Fruit fly (Drosophila melanogaster) whole organism, embryonic: ENCODE data around the gene Ets97D.

ENCODE experiments used
- CG12659 ChIP-seq: fragments of 200-800 bp; sonication (Bioruptor generic); optimal IDR thresholded peaks from 3 replicates; lab custom pipeline; 2017; ENCODE audit warnings: mild to moderate bottlenecking, missing biosample characterization, missing genetic modification reagents, missing genetic modification characterization
- CG12744 ChIP-seq: fragments of 200-800 bp; sonication (Bioruptor generic); optimal IDR thresholded peaks from 2 replicates; lab custom pipeline; 2016; ENCODE audit warnings: missing biosample characterization, missing genetic modification characterization
- CG14710 ChIP-seq: fragments of 200-800 bp; sonication (Bioruptor generic); optimal IDR thresholded peaks from 3 replicates; lab custom pipeline; 2019; ENCODE audit warnings: missing biosample characterization, mild to moderate bottlenecking, missing genetic modification characterization, moderate library complexity
- CG14860 ChIP-seq: fragments of 200-800 bp; sonication (Bioruptor generic); IDR thresholded peaks from 3 replicates; pipeline ENCODE4 v1.3.6; 2022; ENCODE audit warnings: missing biosample characterization, missing genetic modification characterization; ENCODE audit not compliant: partially characterized antibody
- CG15011 ChIP-seq: fragments of 200-800 bp; sonication (Bioruptor generic); optimal IDR thresholded peaks from 3 replicates; lab custom pipeline; 2018; ENCODE audit warnings: missing biosample characterization, mild to moderate bottlenecking, missing genetic modification characterization
- CG16779 ChIP-seq: fragments of 200-800 bp; sonication (Bioruptor generic); IDR thresholded peaks from 2 replicates; pipeline ENCODE4 v1.3.6; 2022; ENCODE audit warnings: missing biosample characterization, missing genetic modification characterization
- CG16863 ChIP-seq: fragments of 200-800 bp; sonication (Bioruptor generic); optimal IDR thresholded peaks from 3 replicates; lab custom pipeline; 2016; ENCODE audit warnings: missing biosample characterization, missing genetic modification characterization
- CG2116 ChIP-seq: fragments of 200-800 bp; sonication (Bioruptor generic); optimal IDR thresholded peaks from 3 replicates; lab custom pipeline; 2018; ENCODE audit warnings: missing biosample characterization, mild to moderate bottlenecking, missing genetic modification characterization
- CG2202 ChIP-seq: fragments of 200-800 bp; sonication (Bioruptor generic); optimal IDR thresholded peaks from 2 replicates; lab custom pipeline; 2018; ENCODE audit warnings: missing biosample characterization, mild to moderate bottlenecking, missing genetic modification characterization
- CG31441 ChIP-seq: fragments of 200-800 bp; sonication (Bioruptor generic); IDR thresholded peaks from 2 replicates; pipeline ENCODE4 v1.3.6; 2022; ENCODE audit warnings: missing biosample characterization, missing genetic modification characterization
- CG33213 ChIP-seq: fragments of 200-800 bp; sonication (Bioruptor generic); optimal IDR thresholded peaks from 3 replicates; lab custom pipeline; 2016; ENCODE audit warnings: missing biosample characterization, missing genetic modification characterization
- CG3726 ChIP-seq: fragments of 200-800 bp; sonication (Bioruptor generic); IDR thresholded peaks from 3 replicates; pipeline ENCODE4, ENCODE4 v1.3.6; 2022; ENCODE audit warnings: missing biosample characterization, missing genetic modification characterization
- CG4424 ChIP-seq: fragments of 200-800 bp; sonication (Bioruptor generic); optimal IDR thresholded peaks from 3 replicates; lab custom pipeline; 2016; ENCODE audit warnings: missing biosample characterization, missing genetic modification characterization
- CG5180 ChIP-seq: fragments of 200-800 bp; sonication (Bioruptor generic); optimal IDR thresholded peaks from 3 replicates; lab custom pipeline; 2017; ENCODE audit warnings: missing biosample characterization, missing genetic modification characterization, mild to moderate bottlenecking, moderate library complexity, missing genetic modification reagents
- CG6854 ChIP-seq: fragments of 200-800 bp; sonication (Bioruptor generic); optimal IDR thresholded peaks from 3 replicates; lab custom pipeline; 2017; ENCODE audit warnings: missing biosample characterization, mild to moderate bottlenecking, missing genetic modification characterization
- CG7745 ChIP-seq: fragments of 200-800 bp; sonication (Bioruptor generic); optimal IDR thresholded peaks from 2 replicates; lab custom pipeline; 2018; ENCODE audit warnings: missing biosample characterization, mild to moderate bottlenecking, missing genetic modification characterization, moderate library complexity
- CG8478 ChIP-seq: fragments of >200 bp; optimal IDR thresholded peaks from 2 replicates; lab custom pipeline; 2018
- CG9215 ChIP-seq: fragments of 200-800 bp; sonication (Bioruptor generic); IDR thresholded peaks from 2 replicates; pipeline ENCODE4 v1.3.6; 2022; ENCODE audit warnings: missing biosample characterization, missing genetic modification characterization
- CG9609 ChIP-seq: fragments of 200-800 bp; sonication (Bioruptor generic); optimal IDR thresholded peaks from 3 replicates; lab custom pipeline; 2016; ENCODE audit warnings: missing biosample characterization, missing genetic modification characterization
- CG9932 ChIP-seq: fragments of 200-800 bp; sonication (Bioruptor generic); IDR thresholded peaks from 2 replicates; pipeline ENCODE4 v1.3.6; 2022; ENCODE audit warnings: missing biosample characterization, missing genetic modification characterization
- E2f2 ChIP-seq: fragments of 200-800 bp; sonication (Bioruptor generic); IDR thresholded peaks from 2 replicates; pipeline ENCODE4 v1.3.6; 2022; ENCODE audit warnings: missing biosample characterization, missing genetic modification characterization
- Eip74EF ChIP-seq, 2 experiments: fragments of 200-800 bp in 1 of 2; fragments of >200 bp in 1 of 2; sonication (Bioruptor generic) in 1 of 2; optimal IDR thresholded peaks; 2 replicates each; lab custom pipeline; 2017 to 2019; ENCODE audit warnings: missing biosample characterization in 2 of 2, missing genetic modification characterization in 2 of 2, mild to moderate bottlenecking in 1 of 2, moderate library complexity in 1 of 2
- HLHmδ ChIP-seq: fragments of 200-800 bp; sonication (Bioruptor generic); optimal IDR thresholded peaks from 2 replicates; lab custom pipeline; 2018; ENCODE audit warnings: missing biosample characterization, mild to moderate bottlenecking, missing genetic modification characterization, moderate library complexity
- Lhr ChIP-seq: fragments of 200-800 bp; sonication (Bioruptor generic); optimal IDR thresholded peaks from 3 replicates; lab custom pipeline; 2017; ENCODE audit warnings: mild to moderate bottlenecking, missing biosample characterization, missing genetic modification reagents, missing genetic modification characterization
- MESR4 ChIP-seq: fragments of 200-800 bp; sonication (Bioruptor generic); optimal IDR thresholded peaks from 2 replicates; lab custom pipeline; 2018; ENCODE audit warnings: missing biosample characterization, mild to moderate bottlenecking, missing genetic modification characterization, moderate library complexity
- MTF-1 ChIP-seq: fragments of 200-800 bp; sonication (Bioruptor generic); optimal IDR thresholded peaks from 2 replicates; lab custom pipeline; 2018; ENCODE audit warnings: missing biosample characterization, mild to moderate bottlenecking, missing genetic modification characterization, borderline replicate concordance
- Mrtf ChIP-seq: fragments of 200-800 bp; sonication (Bioruptor generic); IDR thresholded peaks from 3 replicates; pipeline ENCODE4 v1.3.6; 2022; ENCODE audit warnings: missing biosample characterization, missing genetic modification characterization
- az2 ChIP-seq: fragments of 200-800 bp; sonication (Bioruptor generic); optimal IDR thresholded peaks from 3 replicates; lab custom pipeline; 2016; ENCODE audit warnings: missing biosample characterization, missing genetic modification characterization
- bcd ChIP-seq: fragments of 200-800 bp; sonication (Bioruptor generic); optimal IDR thresholded peaks from 2 replicates; lab custom pipeline; 2017; ENCODE audit warnings: missing biosample characterization, mild to moderate bottlenecking, missing genetic modification characterization
- ci ChIP-seq: fragments of 200-800 bp; sonication (Bioruptor generic); IDR thresholded peaks from 3 replicates; pipeline ENCODE4 v1.3.6; 2022; ENCODE audit warnings: missing biosample characterization, missing genetic modification characterization
- crp ChIP-seq, 2 experiments: fragments of 200-800 bp; sonication (Bioruptor generic); optimal IDR thresholded peaks; 2 replicates in 1 of 2; 3 replicates in 1 of 2; lab custom pipeline; 2017; ENCODE audit warnings: missing biosample characterization in 2 of 2, missing genetic modification characterization in 2 of 2, mild to moderate bottlenecking in 1 of 2, moderate library complexity in 1 of 2
- dpn ChIP-seq, 2 experiments: fragments of 200-800 bp; sonication (Bioruptor generic); optimal IDR thresholded peaks; 3 replicates each; lab custom pipeline; 2016; ENCODE audit warnings: missing biosample characterization in 2 of 2, missing genetic modification characterization in 2 of 2
- exex ChIP-seq: fragments of 200-800 bp; sonication (Bioruptor generic); optimal IDR thresholded peaks from 4 replicates; lab custom pipeline; 2018; ENCODE audit warnings: missing biosample characterization, mild to moderate bottlenecking, missing genetic modification characterization, moderate library complexity
- fd3F ChIP-seq: fragments of 200-800 bp; sonication (Bioruptor generic); optimal IDR thresholded peaks from 2 replicates; lab custom pipeline; 2018; ENCODE audit warnings: missing biosample characterization, mild to moderate bottlenecking, missing genetic modification characterization, moderate library complexity
- inv ChIP-seq: fragments of 200-800 bp; sonication (Bioruptor generic); IDR thresholded peaks from 2 replicates; pipeline ENCODE4 v1.3.6; 2022; ENCODE audit warnings: missing biosample characterization, missing genetic modification characterization; ENCODE audit not compliant: partially characterized antibody
- kah ChIP-seq: fragments of 200-800 bp; sonication (Bioruptor generic); optimal IDR thresholded peaks from 2 replicates; lab custom pipeline; 2018; ENCODE audit warnings: missing biosample characterization, mild to moderate bottlenecking, missing genetic modification characterization
- knrl ChIP-seq: fragments of 200-800 bp; sonication (Bioruptor generic); IDR thresholded peaks from 3 replicates; pipeline ENCODE4 v1.3.6; 2022; ENCODE audit warnings: missing biosample characterization, missing genetic modification characterization; ENCODE audit not compliant: partially characterized antibody
- lmd ChIP-seq: fragments of 200-800 bp; sonication (Bioruptor generic); IDR thresholded peaks from 2 replicates; pipeline ENCODE4 v1.3.6; 2022; ENCODE audit warnings: missing biosample characterization, missing genetic modification characterization
- mirr ChIP-seq: fragments of 200-800 bp; sonication (Bioruptor generic); optimal IDR thresholded peaks from 3 replicates; lab custom pipeline; 2018; ENCODE audit warnings: missing biosample characterization, mild to moderate bottlenecking, missing genetic modification characterization
- nom ChIP-seq: fragments of 200-800 bp; sonication (Bioruptor generic); optimal IDR thresholded peaks from 2 replicates; lab custom pipeline; 2017; ENCODE audit warnings: missing biosample characterization, missing genetic modification characterization, mild to moderate bottlenecking, moderate library complexity, missing genetic modification reagents
- pb ChIP-seq: fragments of 200-800 bp; sonication (Bioruptor generic); optimal IDR thresholded peaks from 3 replicates; lab custom pipeline; 2016; ENCODE audit warnings: missing biosample characterization, missing genetic modification characterization
- sd ChIP-seq: fragments of 200-800 bp; sonication (Bioruptor generic); optimal IDR thresholded peaks from 3 replicates; lab custom pipeline; 2018; ENCODE audit warnings: missing biosample characterization, mild to moderate bottlenecking, missing genetic modification characterization, moderate library complexity
- sens-2 ChIP-seq: fragments of 200-800 bp; sonication (Bioruptor generic); IDR thresholded peaks from 2 replicates; pipeline ENCODE4 v1.3.6; 2022; ENCODE audit warnings: missing biosample characterization, missing genetic modification characterization
- slou ChIP-seq: fragments of 200-800 bp; sonication (Bioruptor generic); optimal IDR thresholded peaks from 3 replicates; lab custom pipeline; 2016; ENCODE audit warnings: missing biosample characterization, missing genetic modification characterization
- sob ChIP-seq: fragments of 200-800 bp; sonication (Bioruptor generic); IDR thresholded peaks from 2 replicates; pipeline ENCODE4 v1.3.6; 2022; ENCODE audit warnings: missing biosample characterization, missing genetic modification characterization
- stwl ChIP-seq: fragments of 200-800 bp; sonication (Bioruptor generic); optimal IDR thresholded peaks from 3 replicates; lab custom pipeline; 2018; ENCODE audit warnings: missing biosample characterization, mild to moderate bottlenecking, missing genetic modification characterization, moderate library complexity
- tna ChIP-seq: fragments of 200-800 bp; sonication (Bioruptor generic); IDR thresholded peaks from 2 replicates; pipeline ENCODE4 v1.3.6; 2022; ENCODE audit warnings: missing biosample characterization, missing genetic modification characterization; ENCODE audit not compliant: partially characterized antibody
- yki ChIP-seq: fragments of >200 bp; optimal IDR thresholded peaks from 3 replicates; lab custom pipeline; 2018
- zf30C ChIP-seq: fragments of 200-800 bp; sonication (Bioruptor generic); optimal IDR thresholded peaks from 3 replicates; lab custom pipeline; 2018; ENCODE audit warnings: missing biosample characterization, mild to moderate bottlenecking, missing genetic modification characterization

The Ets97D gene

dm6 chr3R:26952200-26952856 lies 39.6 kb upstream of the Ets97D start (continued):
- TF ChIP-seq sd (tag; lab: Kevin White, UChicago) (no peak), E2f2 (GFP tag; lab: Robert Waterston, UW) (no peak), CG9932 (GFP tag; lab: Robert Waterston, UW) (0 out of 2 replicates have a peak, but pooled peaks have one; percentile 29), CG8478 (lab: Kevin White, UChicago) (no peak), CG5180 (GFP tag; lab: Kevin White, UChicago) (no peak), CG14860 (GFP tag; lab: Robert Waterston, UW) (no peak), CG33213 (no peak), ci (no peak), sens-2 (GFP tag; lab: Robert Waterston, UW) (no peak), CG15011 (GFP tag; lab: Kevin White, UChicago) (no peak), CG2116 (no peak), Eip74EF (GFP tag; optimal IDR thresholded peaks at IDR 0.05; lab: Kevin White, UChicago) (no peak), HLHmδ (no peak), Mrtf (GFP tag; lab: Robert Waterston, UW) (no peak), CG7745 (no peak), lmd (GFP tag; lab: Robert Waterston, UW) (no peak), CG16863 (GFP tag; lab: Kevin White, UChicago) (no peak), CG9609 (GFP tag; lab: Kevin White, UChicago) (no peak), exex (tag; lab: Kevin White, UChicago) (peak; percentile 85), bcd (GFP tag; lab: Kevin White, UChicago) (no peak), inv (GFP tag; lab: Robert Waterston, UW) (no peak), MTF-1 (no peak), CG14710 (no peak), crp (GFP tag; optimal IDR thresholded peaks at IDR 0.05; lab: Kevin White, UChicago) (no peak), zf30C (GFP tag; lab: Kevin White, UChicago) (no peak), CG9215 (GFP tag; lab: Robert Waterston, UW) (no peak), knrl (GFP tag; lab: Robert Waterston, UW) (no peak), fd3F (GFP tag; lab: Kevin White, UChicago) (no peak), CG12744 (GFP tag; lab: Kevin White, UChicago) (no peak), slou (GFP tag; lab: Kevin White, UChicago) (no peak), CG16779 (GFP tag; lab: Robert Waterston, UW) (no peak), Lhr (GFP tag; lab: Kevin White, UChicago) (no peak), az2 (no peak), CG31441 (GFP tag; lab: Robert Waterston, UW) (no peak), CG12659 (GFP tag; lab: Kevin White, UChicago) (peak; percentile 17), CG6854 (GFP tag; lab: Kevin White, UChicago) (no peak), CG4424 (GFP tag; lab: Kevin White, UChicago) (no peak), CG2202 (tag; lab: Kevin White, UChicago) (no peak), dpn (GFP tag; optimal IDR thresholded peaks at IDR 0.05; lab: Kevin White, UChicago) (peak in 1 of 2 experiments; percentile 19), kah (no peak), mirr (GFP tag; lab: Kevin White, UChicago) (peak; percentile 48), pb (GFP tag; lab: Kevin White, UChicago) (no peak), tna (no peak), CG3726 (GFP tag; lab: Robert Waterston, UW) (no peak), yki (lab: Kevin White, UChicago) (no peak), sob (GFP tag; lab: Robert Waterston, UW) (peak; percentile 20; the same call in 1 of the 2 replicates), stwl (tag; lab: Kevin White, UChicago) (no peak), MESR4 (no peak), nom (GFP tag; lab: Kevin White, UChicago) (no peak)
